Fruit fly (Drosophila melanogaster) whole organism, embryonic: ENCODE results near the gene Helz.
A peak's percentile ranks its signal among the peaks of the same experiment; 100 is the strongest.

Experiments used
- Antp ChIP-seq: fragments of 200-800 bp; sonication (Bioruptor generic); optimal IDR thresholded peaks from 3 replicates; lab custom pipeline; 2016; ENCODE audit warnings: missing biosample characterization, missing genetic modification characterization
- CG10267 ChIP-seq: fragments of 200-800 bp; sonication (Bioruptor generic); optimal IDR thresholded peaks from 2 replicates; lab custom pipeline; 2018; ENCODE audit warnings: missing biosample characterization, mild to moderate bottlenecking, missing genetic modification characterization, moderate library complexity
- CG12071 ChIP-seq: fragments of 200-800 bp; sonication (Bioruptor generic); optimal IDR thresholded peaks from 3 replicates; lab custom pipeline; 2018; ENCODE audit warnings: missing biosample characterization, mild to moderate bottlenecking, missing genetic modification characterization
- CG12391 ChIP-seq: fragments of 200-800 bp; sonication (Bioruptor generic); optimal IDR thresholded peaks from 3 replicates; lab custom pipeline; 2018; ENCODE audit warnings: missing biosample characterization, mild to moderate bottlenecking, missing genetic modification characterization, moderate library complexity
- CG12942 ChIP-seq: fragments of 200-800 bp; sonication (Bioruptor generic); optimal IDR thresholded peaks from 3 replicates; lab custom pipeline; 2016; ENCODE audit warnings: missing biosample characterization, missing genetic modification characterization
- CG13424 ChIP-seq: fragments of 200-800 bp; sonication (Bioruptor generic); optimal IDR thresholded peaks from 2 replicates; lab custom pipeline; 2019; ENCODE audit warnings: missing biosample characterization, mild to moderate bottlenecking, missing genetic modification characterization, moderate library complexity
- CG17802 ChIP-seq: fragments of 200-800 bp; sonication (Bioruptor generic); optimal IDR thresholded peaks from 2 replicates; lab custom pipeline; 2018; ENCODE audit warnings: missing biosample characterization, mild to moderate bottlenecking, missing genetic modification characterization, moderate library complexity
- CG18262 ChIP-seq: fragments of 200-800 bp; optimal IDR thresholded peaks from 3 replicates; lab custom pipeline; 2019; ENCODE audit warnings: missing biosample characterization, mild to moderate bottlenecking, missing genetic modification characterization, moderate library complexity
- CG1832 ChIP-seq: fragments of 200-800 bp; sonication (Bioruptor generic); optimal IDR thresholded peaks from 2 replicates; lab custom pipeline; 2017; ENCODE audit warnings: missing biosample characterization, mild to moderate bottlenecking, missing genetic modification characterization, inconsistent platforms
- CG3065 ChIP-seq: fragments of 200-800 bp; sonication (Bioruptor generic); optimal IDR thresholded peaks from 2 replicates; lab custom pipeline; 2016; ENCODE audit warnings: missing biosample characterization, missing genetic modification characterization
- CG33213 ChIP-seq: fragments of 200-800 bp; sonication (Bioruptor generic); optimal IDR thresholded peaks from 3 replicates; lab custom pipeline; 2016; ENCODE audit warnings: missing biosample characterization, missing genetic modification characterization
- CG34376 ChIP-seq: fragments of 200-800 bp; sonication (Bioruptor generic); optimal IDR thresholded peaks from 2 replicates; lab custom pipeline; 2018; ENCODE audit warnings: missing biosample characterization, mild to moderate bottlenecking, missing genetic modification characterization
- CG3838 ChIP-seq: fragments of 200-800 bp; sonication (Bioruptor generic); optimal IDR thresholded peaks from 3 replicates; lab custom pipeline; 2016; ENCODE audit warnings: missing biosample characterization, missing genetic modification characterization
- CG8281 ChIP-seq: fragments of 200-800 bp; sonication (Bioruptor generic); optimal IDR thresholded peaks from 2 replicates; lab custom pipeline; 2018; ENCODE audit warnings: missing biosample characterization, mild to moderate bottlenecking, missing genetic modification characterization, moderate library complexity
- CG8924 ChIP-seq: fragments of 200-800 bp; optimal IDR thresholded peaks from 3 replicates; lab custom pipeline; 2019; ENCODE audit warnings: missing biosample characterization, mild to moderate bottlenecking, missing genetic modification characterization, moderate library complexity
- CG9437 ChIP-seq: fragments of 200-800 bp; sonication (Bioruptor generic); optimal IDR thresholded peaks from 2 replicates; lab custom pipeline; 2018; ENCODE audit warnings: missing biosample characterization, mild to moderate bottlenecking, missing genetic modification characterization
- Dbx ChIP-seq: fragments of 200-800 bp; sonication (Bioruptor generic); IDR thresholded peaks from 3 replicates; pipeline ENCODE4 v1.3.6; 2022; ENCODE audit warnings: missing biosample characterization, missing genetic modification characterization
- Doc3 ChIP-seq: fragments of 200-800 bp; sonication (Bioruptor generic); IDR thresholded peaks from 3 replicates; pipeline ENCODE4 v1.3.6; 2022; ENCODE audit warnings: missing biosample characterization, missing genetic modification characterization; ENCODE audit not compliant: partially characterized antibody
- Dp ChIP-seq: fragments of 200-800 bp; sonication (Bioruptor generic); optimal IDR thresholded peaks from 2 replicates; lab custom pipeline; 2018; ENCODE audit warnings: missing biosample characterization, mild to moderate bottlenecking, missing genetic modification characterization, moderate library complexity
- Ets97D ChIP-seq: fragments of 200-800 bp; sonication (Bioruptor generic); optimal IDR thresholded peaks from 3 replicates; lab custom pipeline; 2016; ENCODE audit warnings: missing biosample characterization, missing genetic modification characterization
- HmgZ ChIP-seq: fragments of 200-800 bp; sonication (Bioruptor generic); optimal IDR thresholded peaks from 2 replicates; lab custom pipeline; 2018; ENCODE audit warnings: missing biosample characterization, mild to moderate bottlenecking, missing genetic modification characterization
- Hr51 ChIP-seq, 2 experiments: fragments of 200-800 bp; sonication (Bioruptor generic); optimal IDR thresholded peaks; 2 replicates in 1 of 2; 3 replicates in 1 of 2; lab custom pipeline; 2016 to 2018; ENCODE audit warnings: missing biosample characterization in 2 of 2, missing genetic modification characterization in 2 of 2, mild to moderate bottlenecking in 1 of 2, moderate library complexity in 1 of 2
- Lim3 ChIP-seq: fragments of 200-800 bp; sonication (Bioruptor generic); IDR thresholded peaks from 2 replicates; pipeline ENCODE4 v1.3.6; 2022; ENCODE audit warnings: missing biosample characterization, missing genetic modification characterization
- Max ChIP-seq: fragments of 200-800 bp; sonication (Bioruptor generic); optimal IDR thresholded peaks from 2 replicates; lab custom pipeline; 2016; ENCODE audit warnings: missing biosample characterization, mild to moderate bottlenecking, missing genetic modification characterization
- Rfx ChIP-seq: fragments of 200-800 bp; sonication (Bioruptor generic); IDR thresholded peaks from 2 replicates; pipeline ENCODE4 v1.3.6; 2022; ENCODE audit warnings: missing biosample characterization, missing genetic modification characterization
- Stat92E ChIP-seq, 3 experiments: fragments of >200 bp in 2 of 3; fragments of 200-800 bp in 1 of 3; sonication (Bioruptor generic) in 1 of 3; optimal IDR thresholded peaks; 2 replicates each; lab custom pipeline; 2017 to 2019; ENCODE audit warnings: missing biosample characterization in 3 of 3, missing genetic modification characterization in 3 of 3, mild to moderate bottlenecking in 1 of 3, moderate library complexity in 1 of 3
- TFAM ChIP-seq: fragments of 200-800 bp; sonication (Bioruptor generic); optimal IDR thresholded peaks from 2 replicates; lab custom pipeline; 2017; ENCODE audit warnings: missing biosample characterization, missing genetic modification characterization, inconsistent platforms
- bab2 ChIP-seq: fragments of 200-800 bp; sonication (Bioruptor generic); optimal IDR thresholded peaks from 2 replicates; lab custom pipeline; 2016; ENCODE audit warnings: missing biosample characterization, missing genetic modification characterization
- chm ChIP-seq: fragments of 200-800 bp; sonication (Bioruptor generic); IDR thresholded peaks from 2 replicates; pipeline ENCODE4 v1.3.6; 2022; ENCODE audit warnings: missing biosample characterization, missing genetic modification characterization
- crp ChIP-seq, 2 experiments: fragments of 200-800 bp; sonication (Bioruptor generic); optimal IDR thresholded peaks; 2 replicates in 1 of 2; 3 replicates in 1 of 2; lab custom pipeline; 2017; ENCODE audit warnings: missing biosample characterization in 2 of 2, missing genetic modification characterization in 2 of 2, mild to moderate bottlenecking in 1 of 2, moderate library complexity in 1 of 2
- disco-r ChIP-seq: fragments of 200-800 bp; sonication (Bioruptor generic); optimal IDR thresholded peaks from 2 replicates; lab custom pipeline; 2016; ENCODE audit warnings: missing biosample characterization, missing genetic modification characterization
- eve ChIP-seq, 2 experiments: fragments of >200 bp; optimal IDR thresholded peaks; 2 replicates each; lab custom pipeline; 2017; ENCODE audit warnings: missing biosample characterization in 2 of 2, missing genetic modification characterization in 2 of 2
- fd96Cb ChIP-seq: fragments of 200-800 bp; sonication (Bioruptor generic); optimal IDR thresholded peaks from 2 replicates; lab custom pipeline; 2018; ENCODE audit warnings: missing biosample characterization, mild to moderate bottlenecking, missing genetic modification characterization, moderate library complexity
- grau ChIP-seq: fragments of 200-800 bp; optimal IDR thresholded peaks from 3 replicates; lab custom pipeline; 2019; ENCODE audit warnings: missing biosample characterization, mild to moderate bottlenecking, missing genetic modification characterization, moderate library complexity
- hb ChIP-seq: fragments of 200-800 bp; sonication (Bioruptor generic); IDR thresholded peaks from 3 replicates; pipeline ENCODE4 v1.3.6; 2022; ENCODE audit warnings: missing biosample characterization, missing genetic modification characterization; ENCODE audit not compliant: partially characterized antibody
- ken ChIP-seq: fragments of 200-800 bp; sonication (Bioruptor generic); IDR thresholded peaks from 3 replicates; pipeline ENCODE4 v1.3.6; 2022; ENCODE audit warnings: missing biosample characterization, missing genetic modification characterization
- lab ChIP-seq: fragments of 200-800 bp; sonication (Bioruptor generic); optimal IDR thresholded peaks from 3 replicates; lab custom pipeline; 2017; ENCODE audit warnings: missing biosample characterization, missing genetic modification characterization, mild to moderate bottlenecking, moderate library complexity, missing genetic modification reagents
- nom ChIP-seq: fragments of 200-800 bp; sonication (Bioruptor generic); optimal IDR thresholded peaks from 2 replicates; lab custom pipeline; 2017; ENCODE audit warnings: missing biosample characterization, missing genetic modification characterization, mild to moderate bottlenecking, moderate library complexity, missing genetic modification reagents
- p53 ChIP-seq: fragments of 200-800 bp; sonication (Bioruptor generic); optimal IDR thresholded peaks from 2 replicates; lab custom pipeline; 2016; ENCODE audit warnings: missing biosample characterization, missing genetic modification characterization
- sd ChIP-seq: fragments of 200-800 bp; sonication (Bioruptor generic); optimal IDR thresholded peaks from 3 replicates; lab custom pipeline; 2018; ENCODE audit warnings: missing biosample characterization, mild to moderate bottlenecking, missing genetic modification characterization, moderate library complexity
- sisA ChIP-seq: fragments of 200-800 bp; sonication (Bioruptor generic); IDR thresholded peaks from 2 replicates; pipeline ENCODE4 v1.3.6; 2022; ENCODE audit warnings: missing biosample characterization, missing genetic modification characterization
- sqz ChIP-seq: fragments of 200-800 bp; sonication (Bioruptor generic); optimal IDR thresholded peaks from 3 replicates; lab custom pipeline; 2018; ENCODE audit warnings: missing biosample characterization, mild to moderate bottlenecking, missing genetic modification characterization
- stc ChIP-seq: fragments of 200-800 bp; sonication (Bioruptor generic); IDR thresholded peaks from 2 replicates; pipeline ENCODE4 v1.3.6; 2022; ENCODE audit warnings: missing biosample characterization, missing genetic modification characterization
- tio ChIP-seq: fragments of 200-800 bp; sonication (Bioruptor generic); optimal IDR thresholded peaks from 2 replicates; lab custom pipeline; 2017; ENCODE audit warnings: missing biosample characterization, missing genetic modification characterization, inconsistent platforms
- tll ChIP-seq, 2 experiments: fragments of 200-800 bp in 1 of 2; fragments of >200 bp in 1 of 2; sonication (Bioruptor generic) in 1 of 2; optimal IDR thresholded peaks; 2 replicates each; lab custom pipeline; 2017 to 2019; ENCODE audit warnings: missing biosample characterization in 2 of 2, missing genetic modification characterization in 2 of 2, mild to moderate bottlenecking in 1 of 2, moderate library complexity in 1 of 2
- usp ChIP-seq: fragments of >200 bp; optimal IDR thresholded peaks from 2 replicates; lab custom pipeline; 2017; ENCODE audit warnings: missing biosample characterization, missing genetic modification characterization
- zfh2 ChIP-seq: fragments of 200-800 bp; sonication (Bioruptor generic); optimal IDR thresholded peaks from 2 replicates; lab custom pipeline; 2016; ENCODE audit warnings: missing biosample characterization, missing genetic modification characterization

Helz gene

DNA sequence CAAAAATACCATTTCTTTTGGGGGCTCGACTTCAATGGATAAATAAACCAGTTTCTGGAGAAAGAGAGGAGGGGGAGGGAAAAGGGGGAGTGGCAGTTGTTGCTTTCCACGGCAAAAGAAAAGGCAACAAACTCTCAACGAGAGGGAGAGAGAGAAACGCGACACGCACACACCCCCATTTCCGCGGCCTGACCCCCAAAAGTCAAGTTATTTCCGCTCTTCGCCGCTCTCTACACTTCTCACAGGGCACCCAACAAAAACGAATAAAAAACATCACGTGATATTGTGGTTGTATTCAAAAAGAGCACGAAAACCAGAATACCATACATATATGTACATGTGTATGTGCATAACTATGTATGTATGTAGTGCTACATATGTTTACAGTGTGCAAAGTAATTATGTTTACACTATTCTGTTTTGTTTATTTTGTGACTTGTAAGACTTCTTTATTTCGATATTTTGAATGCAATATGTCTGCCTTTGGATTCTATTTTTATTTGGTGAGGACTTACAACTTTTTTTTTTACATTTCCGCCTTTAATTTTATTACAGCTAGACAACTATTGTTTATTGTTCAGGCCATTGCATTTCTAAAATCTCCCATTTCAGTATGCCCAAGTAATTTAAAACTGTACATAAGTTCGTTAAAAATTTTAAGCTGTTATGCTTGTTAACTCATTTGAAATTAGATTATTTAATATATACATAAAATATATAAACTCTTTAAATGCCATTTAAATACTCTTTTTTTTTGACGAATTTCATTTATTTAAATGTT is 8.5 kb upstream of the Helz start (continued):
- TF ChIP-seq Antp (GFP tag; lab: Kevin White, UChicago) (peak; percentile 30), CG12942 (GFP tag; lab: Kevin White, UChicago) (peak; percentile 7), CG1832 (GFP tag; lab: Kevin White, UChicago) (no peak), CG33213 (no peak), sisA (GFP tag; lab: Robert Waterston, UW) (peak; percentile 56), bab2 (GFP tag; lab: Kevin White, UChicago) (peak; percentile 31), Dbx (GFP tag; lab: Robert Waterston, UW) (peak; percentile 37; the same call in 1 of the 3 replicates), CG17802 (tag; lab: Kevin White, UChicago) (no peak), HmgZ (tag; lab: Kevin White, UChicago) (peak; percentile 50), lab (GFP tag; lab: Kevin White, UChicago) (peak; percentile 64), CG13424 (tag; lab: Kevin White, UChicago) (peak; percentile 76), p53 (GFP tag; lab: Kevin White, UChicago) (no peak), Hr51 (GFP tag; optimal IDR thresholded peaks at IDR 0.05; lab: Kevin White, UChicago) (peak in 1 of 2 experiments; percentile 58), crp (GFP tag; optimal IDR thresholded peaks at IDR 0.05; lab: Kevin White, UChicago) (peak in 1 of 2 experiments; percentile 67), nom (GFP tag; lab: Kevin White, UChicago) (peak; percentile 96), CG12071 (peak; percentile 75), usp (GFP tag; lab: Kevin White, UChicago) (no peak), chm (GFP tag; lab: Robert Waterston, UW) (peak; percentile 66; the same call in 1 of the 2 replicates), CG8924 (tag; lab: Kevin White, UChicago) (peak; percentile 77), grau (tag; lab: Kevin White, UChicago) (peak; percentile 65), CG34376 (GFP tag; lab: Kevin White, UChicago) (peak; percentile 85), stc (GFP tag; lab: Robert Waterston, UW) (peak; percentile 57; the same call in 1 of the 2 replicates), CG12391 (tag; lab: Kevin White, UChicago) (peak; percentile 73), tll (GFP tag; optimal IDR thresholded peaks at IDR 0.05; lab: Kevin White, UChicago) (peak in 1 of 2 experiments; percentile 78), hb (GFP tag; lab: Robert Waterston, UW) (no peak), CG10267 (tag; lab: Kevin White, UChicago) (peak; percentile 54), Max (peak; percentile 46), fd96Cb (tag; lab: Kevin White, UChicago) (peak; percentile 81), eve (GFP tag; optimal IDR thresholded peaks at IDR 0.05; lab: Kevin White, UChicago) (peak in 1 of 2 experiments; percentile 85), Stat92E (GFP tag; optimal IDR thresholded peaks at IDR 0.05; lab: Kevin White, UChicago) (peak in 1 of 3 experiments; percentile 86), disco-r (GFP tag; lab: Kevin White, UChicago) (peak; percentile 36), zfh2 (no peak), Lim3 (GFP tag; lab: Robert Waterston, UW) (no peak), CG18262 (tag; lab: Kevin White, UChicago) (peak; percentile 93), Ets97D (peak; percentile 14), sqz (GFP tag; lab: Kevin White, UChicago) (peak; percentile 85), TFAM (GFP tag; lab: Kevin White, UChicago) (no peak), CG9437 (GFP tag; lab: Kevin White, UChicago) (peak; percentile 84), CG3065 (GFP tag; lab: Kevin White, UChicago) (peak; percentile 94), Rfx (GFP tag; lab: Robert Waterston, UW) (0 out of 2 replicates have a peak, but pooled peaks have one; percentile 49), ken (GFP tag; lab: Robert Waterston, UW) (peak; percentile 52; the same call in 1 of the 3 replicates), Dp (GFP tag; lab: Kevin White, UChicago) (no peak), CG3838 (GFP tag; lab: Kevin White, UChicago) (no peak), sd (tag; lab: Kevin White, UChicago) (peak; percentile 94), CG8281 (peak; percentile 42), Doc3 (no peak; the same call in 2 of the 3 replicates), tio (GFP tag; lab: Kevin White, UChicago) (peak; percentile 63)
